Fruit fly (Drosophila melanogaster): ENCODE measurements around the gene Pect.

Gene Pect

dm6 chr2L:13191052-13191678, 12.4 kb upstream of the Pect start (continued):
- TF ChIP-seq kah (GFP tag; optimal IDR thresholded peaks at IDR 0.05) = no peak
- TF ChIP-seq CG10274 (GFP tag; optimal IDR thresholded peaks at IDR 0.05) = no peak
- TF ChIP-seq peb (GFP tag; IDR thresholded peaks at IDR 0.05) = no peak

DNA sequence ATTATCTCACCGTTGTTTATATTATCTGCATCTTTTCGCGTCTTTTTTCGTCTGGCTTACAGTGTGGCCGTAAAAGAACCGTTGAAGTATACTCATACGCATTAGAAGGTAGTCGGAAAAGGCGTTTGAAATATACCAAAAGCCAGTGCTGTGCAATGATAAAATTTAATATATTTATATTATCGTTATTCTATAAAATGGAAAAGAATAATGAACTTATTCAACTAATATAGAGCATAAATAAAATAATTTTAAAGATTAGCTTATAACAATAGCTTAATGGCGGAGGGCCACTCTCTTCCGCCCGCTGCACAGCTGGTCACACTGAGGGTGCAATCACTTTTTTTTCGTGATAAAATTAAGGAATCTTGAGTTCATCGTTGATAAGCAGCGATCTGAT, 11.7 kb upstream of the Pect start, which contains the start of the genes CG16974 and Edem2:
TSS of gene CG16974 (minus strand) at position 86 of the 400 bp plus-strand sequence.
TSS of gene Edem2 (plus strand) at position 308 of the 400 bp plus-strand sequence.
- TF ChIP-seq CG3847 (GFP tag; IDR thresholded peaks at IDR 0.05) (peak; percentile 84), nom (GFP tag; optimal IDR thresholded peaks at IDR 0.05) (no peak), CG13287 (GFP tag; IDR thresholded peaks at IDR 0.05; ENCODE audit: partially characterized antibody) (peak; percentile 34; the same call in 1 of the 2 replicates), CG16863 (GFP tag; optimal IDR thresholded peaks at IDR 0.05) (no peak), kah (GFP tag; optimal IDR thresholded peaks at IDR 0.05) (no peak), al (GFP tag; IDR thresholded peaks at IDR 0.05) (peak; percentile 61; the same call in 1 of the 2 replicates), chif (GFP tag; optimal IDR thresholded peaks at IDR 0.05) (peak in 1 of 2 experiments; percentile 40), grn (GFP tag; optimal IDR thresholded peaks at IDR 0.05) (no peak), CG2199 (GFP tag; IDR thresholded peaks at IDR 0.05) (no peak), cad (GFP tag; optimal IDR thresholded peaks at IDR 0.05) (no peak), CG30431 (GFP tag; optimal IDR thresholded peaks at IDR 0.05) (peak; percentile 4), CG17361 (GFP tag; IDR thresholded peaks at IDR 0.05) (no peak), CrebB (tag; optimal IDR thresholded peaks at IDR 0.05) (peak; percentile 12), CG34224 (GFP tag; IDR thresholded peaks at IDR 0.05; ENCODE audit: partially characterized antibody) (no peak), Ada2b (GFP tag; IDR thresholded peaks at IDR 0.05) (peak; percentile 64), Xrp1 (GFP tag; IDR thresholded peaks at IDR 0.05) (peak; percentile 85), NfI (GFP tag; optimal IDR thresholded peaks at IDR 0.05) (no peak), wdn (GFP tag; IDR thresholded peaks at IDR 0.05) (peak; percentile 78), CG17385 (GFP tag; optimal IDR thresholded peaks at IDR 0.05) (no peak), Nf-YC (tag; optimal IDR thresholded peaks at IDR 0.05) (peak; percentile 74), danr (GFP tag; IDR thresholded peaks at IDR 0.05) (peak; percentile 21; the same call in 1 of the 2 replicates), CG7745 (tag; optimal IDR thresholded peaks at IDR 0.05) (no peak), CG13123 (GFP tag; optimal IDR thresholded peaks at IDR 0.05) (peak; percentile 64), CG17359 (tag; optimal IDR thresholded peaks at IDR 0.05) (peak; percentile 70), CG9797 (GFP tag; optimal IDR thresholded peaks at IDR 0.05) (peak; percentile 96), cwo (GFP tag; optimal IDR thresholded peaks at IDR 0.05) (no peak), CG15011 (GFP tag; optimal IDR thresholded peaks at IDR 0.05) (no peak), CG18262 (tag; optimal IDR thresholded peaks at IDR 0.05) (no peak), CG32767 (GFP tag; IDR thresholded peaks at IDR 0.05) (peak; percentile 71), z (GFP tag; IDR thresholded peaks at IDR 0.05) (no peak), CG12071 (GFP tag; optimal IDR thresholded peaks at IDR 0.05) (no peak), CG2116 (GFP tag; optimal IDR thresholded peaks at IDR 0.05) (peak; percentile 74), CG15073 (GFP tag; optimal IDR thresholded peaks at IDR 0.05) (no peak), CG5180 (GFP tag; optimal IDR thresholded peaks at IDR 0.05) (no peak), slp2 (GFP tag; optimal IDR thresholded peaks at IDR 0.05) (no peak), CG1647 (GFP tag; optimal IDR thresholded peaks at IDR 0.05) (peak; percentile 39), stc (GFP tag; IDR thresholded peaks at IDR 0.05) (peak; percentile 69), CG3281 (GFP tag; optimal IDR thresholded peaks at IDR 0.05) (no peak), trh (GFP tag; optimal IDR thresholded peaks at IDR 0.05) (peak; percentile 4), NC2α (GFP tag; optimal IDR thresholded peaks at IDR 0.05) (no peak), Oli (tag; optimal IDR thresholded peaks at IDR 0.05) (no peak), hb (GFP tag; IDR thresholded peaks at IDR 0.05; ENCODE audit: partially characterized antibody) (no peak), CG2202 (tag; optimal IDR thresholded peaks at IDR 0.05) (peak; percentile 42), Oaz (GFP tag; IDR thresholded peaks at IDR 0.05) (0 out of 2 replicates have a peak, but pooled peaks have one; percentile 11), CG15269 (tag; optimal IDR thresholded peaks at IDR 0.05) (no peak), CG32532 (GFP tag; IDR thresholded peaks at IDR 0.05) (peak; percentile 71)

Measured in whole organism, embryonic.